Worm (Caenorhabditis elegans): ENCODE results near the gene clec-234.

clec-234 gene

ce11 chrV:16433471-16433870, at the start of gene clec-234:
Gene clec-234, minus strand, starts transcription at chrV:16433571.
- TF ChIP-seq tra-4 (tag; optimal IDR thresholded peaks at IDR 0.05): no peak
- TF ChIP-seq F13C5.2 (tag; optimal IDR thresholded peaks at IDR 0.05): no peak
- no peak for TF ChIP-seq pes-1 (GFP tag; IDR thresholded peaks at IDR 0.05)
- no peak for TF ChIP-seq ets-7 (tag; optimal IDR thresholded peaks at IDR 0.05)
- TF ChIP-seq ama-1 (optimal IDR thresholded peaks at IDR 0.05): no peak
- TF ChIP-seq ceh-36 (tag; optimal IDR thresholded peaks at IDR 0.05): no peak
- TF ChIP-seq scrt-1 (GFP tag; IDR thresholded peaks at IDR 0.05): no peak
- no peak for TF ChIP-seq hmg-4 (GFP tag; optimal IDR thresholded peaks at IDR 0.05)
- TF ChIP-seq hnd-1 (tag; optimal IDR thresholded peaks at IDR 0.05): no peak

ce11 chrV:16483044-16483443, 49.7 kb upstream of the clec-234 start, which contains the start of gene F57E7.2:
Gene F57E7.2, minus strand, starts transcription at chrV:16483144.
- TF ChIP-seq hnd-1 (tag; optimal IDR thresholded peaks at IDR 0.05): no peak
- TF ChIP-seq tbx-37 (GFP tag; conservative IDR thresholded peaks at IDR 0.05): no peak
- no peak for TF ChIP-seq ets-7 (tag; optimal IDR thresholded peaks at IDR 0.05)
- TF ChIP-seq sea-1 (GFP tag; conservative IDR thresholded peaks at IDR 0.05): no peak

- no peak for TF ChIP-seq tbx-11 (GFP tag; IDR thresholded peaks at IDR 0.05)
- no peak for TF ChIP-seq scrt-1 (GFP tag; IDR thresholded peaks at IDR 0.05)
- TF ChIP-seq hnd-1 (tag; optimal IDR thresholded peaks at IDR 0.05): no peak
- TF ChIP-seq F13C5.2 (tag; optimal IDR thresholded peaks at IDR 0.05): no peak
- no peak for TF ChIP-seq hmbx-1 (tag; optimal IDR thresholded peaks at IDR 0.05)
- no peak for TF ChIP-seq B0310.2 (tag; optimal IDR thresholded peaks at IDR 0.05)
Measured at ce11 chrV:16480919-16481630, 47.7 kb upstream of the clec-234 start, which contains the start of the genes F57E7.4 and spig-6. Gene F57E7.4, minus strand, starts transcription at chrV:16481019. Gene spig-6, plus strand, starts transcription at chrV:16481580.

ce11 chrV:16479275-16479674, 45.9 kb upstream of the clec-234 start, which contains the start of gene T08G3.11:
Gene T08G3.11, minus strand, starts transcription at chrV:16479375.
- TF ChIP-seq sea-1 (GFP tag; conservative IDR thresholded peaks at IDR 0.05): no peak
- no peak for TF ChIP-seq hnd-1 (tag; optimal IDR thresholded peaks at IDR 0.05)
- TF ChIP-seq tra-4 (tag; optimal IDR thresholded peaks at IDR 0.05): no peak
- no peak for TF ChIP-seq B0310.2 (tag; optimal IDR thresholded peaks at IDR 0.05)
- TF ChIP-seq ama-1 (optimal IDR thresholded peaks at IDR 0.05): no peak
- TF ChIP-seq hmbx-1 (tag; optimal IDR thresholded peaks at IDR 0.05): no peak
- no peak for TF ChIP-seq F13C5.2 (tag; optimal IDR thresholded peaks at IDR 0.05)
- no peak for TF ChIP-seq tbx-37 (GFP tag; conservative IDR thresholded peaks at IDR 0.05)
- no peak for TF ChIP-seq pes-1 (GFP tag; IDR thresholded peaks at IDR 0.05)
- TF ChIP-seq ceh-36 (tag; optimal IDR thresholded peaks at IDR 0.05): no peak

ce11 chrV:16471995-16472563, 38.7 kb upstream of the clec-234 start, which contains the start of gene srw-35:
Gene srw-35, plus strand, starts transcription at chrV:16472513.
- TF ChIP-seq ceh-36 (tag; optimal IDR thresholded peaks at IDR 0.05) (no peak), aly-1 (tag; optimal IDR thresholded peaks at IDR 0.05) (no peak), F13C5.2 (tag; optimal IDR thresholded peaks at IDR 0.05) (no peak), hmbx-1 (tag; optimal IDR thresholded peaks at IDR 0.05) (no peak), ets-7 (tag; optimal IDR thresholded peaks at IDR 0.05) (no peak), flt-1 (GFP tag; IDR thresholded peaks at IDR 0.05) (no peak)

ce11 chrV:16470916-16471315, 37.5 kb upstream of the clec-234 start, which contains the start of gene srh-138:
Gene srh-138, minus strand, starts transcription at chrV:16471016.
- no peak for TF ChIP-seq ama-1 (optimal IDR thresholded peaks at IDR 0.05)
- TF ChIP-seq flt-1 (GFP tag; IDR thresholded peaks at IDR 0.05): no peak
- TF ChIP-seq ets-7 (tag; optimal IDR thresholded peaks at IDR 0.05): no peak
- no peak for TF ChIP-seq hmg-4 (GFP tag; optimal IDR thresholded peaks at IDR 0.05)
- TF ChIP-seq ceh-13 (GFP tag; optimal IDR thresholded peaks at IDR 0.05): no peak
- TF ChIP-seq ceh-36 (tag; optimal IDR thresholded peaks at IDR 0.05): no peak
- TF ChIP-seq scrt-1 (GFP tag; IDR thresholded peaks at IDR 0.05): no peak
- no peak for TF ChIP-seq aly-1 (tag; optimal IDR thresholded peaks at IDR 0.05)
- TF ChIP-seq sea-1 (GFP tag; conservative IDR thresholded peaks at IDR 0.05): no peak
- TF ChIP-seq hmbx-1 (tag; optimal IDR thresholded peaks at IDR 0.05): no peak
- TF ChIP-seq pes-1 (GFP tag; IDR thresholded peaks at IDR 0.05): no peak
- no peak for TF ChIP-seq tbx-37 (GFP tag; conservative IDR thresholded peaks at IDR 0.05)
- no peak for TF ChIP-seq tra-4 (tag; optimal IDR thresholded peaks at IDR 0.05)
- no peak for TF ChIP-seq tbx-11 (GFP tag; IDR thresholded peaks at IDR 0.05)
- no peak for TF ChIP-seq F13C5.2 (tag; optimal IDR thresholded peaks at IDR 0.05)
- no peak for TF ChIP-seq hnd-1 (tag; optimal IDR thresholded peaks at IDR 0.05)

ce11 chrV:16467840-16468239, 34.5 kb upstream of the clec-234 start, which contains the start of gene sru-44:
Gene sru-44, minus strand, starts transcription at chrV:16467940.
- TF ChIP-seq sea-1 (GFP tag; conservative IDR thresholded peaks at IDR 0.05): no peak
- TF ChIP-seq ets-7 (tag; optimal IDR thresholded peaks at IDR 0.05): no peak
- no peak for TF ChIP-seq tbx-11 (GFP tag; IDR thresholded peaks at IDR 0.05)
- no peak for TF ChIP-seq ama-1 (optimal IDR thresholded peaks at IDR 0.05)
- no peak for TF ChIP-seq tra-4 (tag; optimal IDR thresholded peaks at IDR 0.05)
- TF ChIP-seq ceh-36 (tag; optimal IDR thresholded peaks at IDR 0.05): no peak
- no peak for TF ChIP-seq hmg-4 (GFP tag; optimal IDR thresholded peaks at IDR 0.05)

ce11 chrV:16460866-16461265, 27.5 kb upstream of the clec-234 start, which contains the start of gene srh-142:
Gene srh-142, minus strand, starts transcription at chrV:16460966.
- TF ChIP-seq F13C5.2 (tag; optimal IDR thresholded peaks at IDR 0.05): no peak
- TF ChIP-seq hnd-1 (tag; optimal IDR thresholded peaks at IDR 0.05): no peak
- no peak for TF ChIP-seq ets-7 (tag; optimal IDR thresholded peaks at IDR 0.05)
- no peak for TF ChIP-seq scrt-1 (GFP tag; IDR thresholded peaks at IDR 0.05)
- no peak for TF ChIP-seq sea-1 (GFP tag; conservative IDR thresholded peaks at IDR 0.05)
- TF ChIP-seq tbx-11 (GFP tag; IDR thresholded peaks at IDR 0.05): no peak
- TF ChIP-seq ceh-36 (tag; optimal IDR thresholded peaks at IDR 0.05): no peak
- no peak for TF ChIP-seq tbx-37 (GFP tag; conservative IDR thresholded peaks at IDR 0.05)
- TF ChIP-seq aly-1 (tag; optimal IDR thresholded peaks at IDR 0.05): no peak
- TF ChIP-seq pes-1 (GFP tag; IDR thresholded peaks at IDR 0.05): no peak
- no peak for TF ChIP-seq hmg-4 (GFP tag; optimal IDR thresholded peaks at IDR 0.05)
- no peak for TF ChIP-seq B0310.2 (tag; optimal IDR thresholded peaks at IDR 0.05)
- TF ChIP-seq ama-1 (optimal IDR thresholded peaks at IDR 0.05): no peak
